Worm (Caenorhabditis elegans) whole organism, L2 larva: Measurements from ENCODE around the gene fat-2.
A peak's percentile ranks its signal among the peaks of the same experiment; 100 is the strongest.

ENCODE experiments used
- F13H6.1 ChIP-seq: sonication (generic microtip); optimal IDR thresholded peaks from 2 replicates; lab custom pipeline; 2016; ENCODE audit warnings: missing genetic modification characterization, missing compliant biosample characterization
- R02D3.7 ChIP-seq: fragments of 150-350 bp; optimal IDR thresholded peaks from 2 replicates; lab custom pipeline; 2014; ENCODE audit warnings: missing biosample characterization, missing genetic modification characterization
- Y55F3AM.14 ChIP-seq: fragments of 200-800 bp; sonication (Bioruptor generic); optimal IDR thresholded peaks from 2 replicates; lab custom pipeline; 2018; ENCODE audit warnings: mild to moderate bottlenecking, missing genetic modification characterization, missing compliant biosample characterization
- ZK546.5 ChIP-seq: sonication (generic microtip); optimal IDR thresholded peaks from 2 replicates; lab custom pipeline; 2017; ENCODE audit warnings: missing biosample characterization, missing genetic modification characterization
- alr-1 ChIP-seq: fragments of 150-350 bp; optimal IDR thresholded peaks from 2 replicates; lab custom pipeline; 2014; ENCODE audit warnings: missing biosample characterization, missing genetic modification characterization
- aly-2 ChIP-seq: fragments of 150-350 bp; optimal IDR thresholded peaks from 2 replicates; lab custom pipeline; 2014; ENCODE audit warnings: missing biosample characterization, missing genetic modification characterization
- ama-1 ChIP-seq: fragments of 150-350 bp; optimal IDR thresholded peaks from 2 replicates; lab custom pipeline; 2018; ENCODE audit warnings: inconsistent platforms
- blmp-1 ChIP-seq: sonication (generic microtip); optimal IDR thresholded peaks from 2 replicates; lab custom pipeline; 2017; ENCODE audit warnings: missing genetic modification characterization, mild to moderate bottlenecking, missing compliant biosample characterization, antibody characterized with exemption, moderate library complexity; ENCODE audit not compliant: insufficient read depth
- crh-2 ChIP-seq: sonication (generic microtip); optimal IDR thresholded peaks from 2 replicates; lab custom pipeline; 2017; ENCODE audit warnings: missing biosample characterization, missing genetic modification characterization
- dmd-4 ChIP-seq: sonication (generic microtip); optimal IDR thresholded peaks from 2 replicates; lab custom pipeline; 2017; ENCODE audit warnings: missing biosample characterization, missing genetic modification characterization
- egl-27 ChIP-seq: sonication (generic microtip); optimal IDR thresholded peaks from 3 replicates; lab custom pipeline; 2017; ENCODE audit warnings: missing biosample characterization, missing genetic modification reagents, missing genetic modification characterization
- elt-1 ChIP-seq: fragments of 150-350 bp; optimal IDR thresholded peaks from 2 replicates; lab custom pipeline; 2014; ENCODE audit warnings: missing biosample characterization, missing genetic modification characterization
- elt-3 ChIP-seq: sonication (generic microtip); optimal IDR thresholded peaks from 2 replicates; lab custom pipeline; 2017; ENCODE audit warnings: missing biosample characterization, missing genetic modification characterization
- fos-1 ChIP-seq: fragments of 150-350 bp; optimal IDR thresholded peaks from 2 replicates; lab custom pipeline; 2014; ENCODE audit warnings: missing biosample characterization, missing genetic modification characterization
- gmeb-1 ChIP-seq: fragments of 150-350 bp; optimal IDR thresholded peaks from 2 replicates; lab custom pipeline; 2014; ENCODE audit warnings: missing biosample characterization, missing genetic modification characterization
- lin-11 ChIP-seq: fragments of 150-350 bp; sonication (generic microtip); optimal IDR thresholded peaks from 2 replicates; lab custom pipeline; 2014; ENCODE audit warnings: missing biosample characterization, missing genetic modification characterization, inconsistent platforms, mixed read lengths
- lin-13 ChIP-seq: fragments of 150-350 bp; optimal IDR thresholded peaks from 2 replicates; lab custom pipeline; 2014; ENCODE audit warnings: missing biosample characterization, missing genetic modification reagents, missing genetic modification characterization
- lin-39 ChIP-seq: fragments of 150-350 bp; optimal IDR thresholded peaks from 2 replicates; lab custom pipeline; 2014; ENCODE audit warnings: missing biosample characterization, missing genetic modification reagents, missing genetic modification characterization
- lsy-2 ChIP-seq, 2 experiments: fragments of 150-350 bp in 1 of 2; sonication (generic microtip) in 1 of 2; optimal IDR thresholded peaks; 2 replicates each; lab custom pipeline; 2014 to 2017; ENCODE audit warnings: missing biosample characterization in 2 of 2, missing genetic modification characterization in 2 of 2
- mbf-1 ChIP-seq: sonication (generic microtip); optimal IDR thresholded peaks from 2 replicates; lab custom pipeline; 2017; ENCODE audit warnings: missing biosample characterization, missing genetic modification characterization
- mdl-1 ChIP-seq, 2 experiments: fragments of 150-350 bp in 1 of 2; sonication (generic microtip) in 1 of 2; optimal IDR thresholded peaks; 2 replicates each; lab custom pipeline; 2017; ENCODE audit warnings: missing biosample characterization in 2 of 2, missing genetic modification characterization in 2 of 2
- nhr-10 ChIP-seq: sonication (generic microtip); optimal IDR thresholded peaks from 2 replicates; lab custom pipeline; 2017; ENCODE audit warnings: missing biosample characterization, missing genetic modification characterization
- nhr-11 ChIP-seq: fragments of 150-350 bp; optimal IDR thresholded peaks from 2 replicates; lab custom pipeline; 2014; ENCODE audit warnings: missing biosample characterization, missing genetic modification characterization
- nhr-12 ChIP-seq: fragments of 150-350 bp; optimal IDR thresholded peaks from 2 replicates; lab custom pipeline; 2014; ENCODE audit warnings: missing biosample characterization, missing genetic modification characterization
- nhr-129 ChIP-seq: fragments of 150-350 bp; optimal IDR thresholded peaks from 2 replicates; lab custom pipeline; 2014; ENCODE audit warnings: missing biosample characterization, missing genetic modification characterization
- nhr-21 ChIP-seq: fragments of 150-350 bp; optimal IDR thresholded peaks from 2 replicates; lab custom pipeline; 2014; ENCODE audit warnings: missing biosample characterization, missing genetic modification characterization
- nhr-25 ChIP-seq: fragments of 150-350 bp; sonication (generic microtip); optimal IDR thresholded peaks from 3 replicates; lab custom pipeline; 2014; ENCODE audit warnings: missing biosample characterization, missing genetic modification characterization
- nhr-6 ChIP-seq: fragments of 150-350 bp; optimal IDR thresholded peaks from 2 replicates; lab custom pipeline; 2014; ENCODE audit warnings: missing biosample characterization, missing genetic modification characterization
- peb-1 ChIP-seq: fragments of 150-350 bp; optimal IDR thresholded peaks from 2 replicates; lab custom pipeline; 2014; ENCODE audit warnings: missing biosample characterization, missing genetic modification characterization
- sem-4 ChIP-seq: fragments of 150-350 bp; optimal IDR thresholded peaks from 2 replicates; lab custom pipeline; 2014; ENCODE audit warnings: missing biosample characterization, missing genetic modification reagents, missing genetic modification characterization
- skn-1 ChIP-seq: sonication (generic microtip); optimal IDR thresholded peaks from 2 replicates; lab custom pipeline; 2017; ENCODE audit warnings: missing biosample characterization, missing genetic modification characterization
- sma-3 ChIP-seq: sonication (generic microtip); optimal IDR thresholded peaks from 2 replicates; lab custom pipeline; 2016; ENCODE audit warnings: missing genetic modification reagents, missing genetic modification characterization, missing compliant biosample characterization
- sma-9 ChIP-seq, 2 experiments: fragments of 150-350 bp in 1 of 2; sonication (generic microtip) in 1 of 2; optimal IDR thresholded peaks; 2 replicates each; lab custom pipeline; 2014 to 2016; ENCODE audit warnings: missing genetic modification characterization in 2 of 2, mild to moderate bottlenecking in 1 of 2, missing biosample characterization in 1 of 2, missing compliant biosample characterization in 1 of 2, missing genetic modification reagents in 1 of 2, moderate library complexity in 1 of 2
- snpc-4 ChIP-seq: fragments of 150-350 bp; optimal IDR thresholded peaks from 2 replicates; lab custom pipeline; 2014; ENCODE audit warnings: missing biosample characterization, missing genetic modification characterization
- unc-39 ChIP-seq: fragments of 150-350 bp; optimal IDR thresholded peaks from 2 replicates; lab custom pipeline; 2014; ENCODE audit warnings: missing biosample characterization, missing genetic modification characterization
- unc-55 ChIP-seq: fragments of 150-350 bp; sonication (generic microtip); optimal IDR thresholded peaks from 3 replicates; lab custom pipeline; 2014; ENCODE audit warnings: missing biosample characterization, missing genetic modification reagents, missing genetic modification characterization
- unc-62 ChIP-seq: fragments of 150-350 bp; optimal IDR thresholded peaks from 2 replicates; lab custom pipeline; 2014; ENCODE audit warnings: missing biosample characterization, missing genetic modification reagents, missing genetic modification characterization
- zag-1 ChIP-seq: fragments of 150-350 bp; optimal IDR thresholded peaks from 2 replicates; lab custom pipeline; 2014; ENCODE audit warnings: missing biosample characterization, missing genetic modification characterization
- ztf-1 ChIP-seq: fragments of 200-800 bp; sonication (Bioruptor generic); conservative IDR thresholded peaks from 2 replicates; pipeline ENCODE4 v1.3.6; 2022; ENCODE audit warnings: missing genetic modification characterization, missing compliant biosample characterization
- ztf-11 ChIP-seq: sonication (generic microtip); optimal IDR thresholded peaks from 2 replicates; lab custom pipeline; 2017; ENCODE audit warnings: missing biosample characterization, missing genetic modification characterization
- ztf-4 ChIP-seq: fragments of 150-350 bp; optimal IDR thresholded peaks from 2 replicates; lab custom pipeline; 2014; ENCODE audit warnings: missing biosample characterization, missing genetic modification characterization

fat-2 gene

DNA sequence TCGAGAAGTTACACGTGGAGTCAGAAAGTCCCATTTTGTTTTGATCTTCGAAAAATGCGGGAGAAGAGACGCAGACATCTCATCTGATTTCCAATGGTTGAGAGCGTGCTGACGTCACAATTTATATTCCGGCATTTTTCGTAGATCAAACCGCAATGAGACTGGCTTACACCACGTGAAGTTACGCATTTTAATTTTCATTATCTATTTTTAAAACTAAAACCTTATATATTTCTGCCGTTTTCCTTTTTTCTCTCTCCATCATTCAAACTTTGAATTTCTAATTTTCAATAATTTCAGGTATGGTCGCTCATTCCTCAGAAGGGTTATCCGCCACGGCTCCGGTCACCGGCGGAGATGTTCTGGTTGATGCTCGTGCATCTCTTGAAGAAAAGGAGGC lies 8.3 kb upstream of the fat-2 start, which contains the start of gene fat-1:
Gene fat-1, plus strand, starts transcription at position 301 of the 400 bp plus-strand sequence.
- TF ChIP-seq fos-1 (tag; lab: Kevin White, UChicago) (no peak), nhr-129 (no peak), mbf-1 (no peak), ztf-1 (GFP tag; lab: Robert Waterston, UW) (no peak), crh-2 (tag; lab: Kevin White, UChicago) (no peak), mdl-1 (tag; optimal IDR thresholded peaks at IDR 0.05; lab: Kevin White, UChicago) (no peak), F13H6.1 (no peak), snpc-4 (tag; lab: Kevin White, UChicago) (no peak), R02D3.7 (tag; lab: Kevin White, UChicago) (no peak), unc-39 (tag; lab: Kevin White, UChicago) (no peak), sem-4 (tag; lab: Kevin White, UChicago) (no peak), Y55F3AM.14 (GFP tag; lab: Kevin White, UChicago) (no peak), sma-3 (GFP tag; lab: Kevin White, UChicago) (no peak)

ce11 chrIV:13318773-13319172 lies 4.9 kb upstream of the fat-2 start:
- peak; percentile 6 for TF ChIP-seq blmp-1 (tag; lab: Kevin White, UChicago)
- peak; percentile 67 for TF ChIP-seq skn-1 (tag; lab: Kevin White, UChicago)
- TF ChIP-seq alr-1, result no peak
- TF ChIP-seq lin-13 (GFP tag; lab: Kevin White, UChicago), result peak; percentile 60
- peak in 1 of 2 experiments; percentile 43 for TF ChIP-seq lsy-2 (tag; optimal IDR thresholded peaks at IDR 0.05; lab: Kevin White, UChicago)
- peak; percentile 51 for TF ChIP-seq gmeb-1
- TF ChIP-seq nhr-6 (tag; lab: Kevin White, UChicago), result peak; percentile 42
- TF ChIP-seq fos-1 (tag; lab: Kevin White, UChicago), result peak; percentile 86
- TF ChIP-seq snpc-4 (tag; lab: Kevin White, UChicago), result no peak
- peak; percentile 61 for TF ChIP-seq sma-3 (GFP tag; lab: Kevin White, UChicago)
- TF ChIP-seq sma-9 (GFP tag; optimal IDR thresholded peaks at IDR 0.05; lab: Kevin White, UChicago), result peak; percentile 81
- TF ChIP-seq sma-9 (tag; optimal IDR thresholded peaks at IDR 0.05; lab: Kevin White, UChicago), result no peak
- TF ChIP-seq Y55F3AM.14 (GFP tag; lab: Kevin White, UChicago), result peak; percentile 8
- TF ChIP-seq ama-1 (lab: Kevin White, UChicago), result peak; percentile 18
- TF ChIP-seq elt-1, result no peak
- TF ChIP-seq crh-2 (tag; lab: Kevin White, UChicago), result peak; percentile 92
- peak; percentile 40 for TF ChIP-seq nhr-25 (tag; lab: Kevin White, UChicago)
- no peak for TF ChIP-seq ztf-4
- no peak for TF ChIP-seq elt-3 (tag; lab: Kevin White, UChicago)
- TF ChIP-seq egl-27, result peak; percentile 22
- peak; percentile 59 for TF ChIP-seq nhr-129
- peak; percentile 88 for TF ChIP-seq nhr-21 (tag; lab: Kevin White, UChicago)

- no peak for TF ChIP-seq unc-55 (GFP tag; lab: Kevin White, UChicago)
- no peak for TF ChIP-seq gmeb-1
- TF ChIP-seq snpc-4 (tag; lab: Kevin White, UChicago), result no peak
- no peak for TF ChIP-seq zag-1 (tag; lab: Kevin White, UChicago)
- TF ChIP-seq, all 48 proteins: peak for 0
These were observed 3.6 kb upstream of the fat-2 start for ce11 chrIV:13319886-13320650.

ce11 chrIV:13322429-13322828 lies 1.2 kb upstream of the fat-2 start:
- peak; percentile 93 for TF ChIP-seq sma-3 (GFP tag; lab: Kevin White, UChicago)
- TF ChIP-seq dmd-4 (tag; lab: Kevin White, UChicago), result no peak
- peak; percentile 36 for TF ChIP-seq blmp-1 (tag; lab: Kevin White, UChicago)
- TF ChIP-seq nhr-10 (tag; lab: Kevin White, UChicago), result no peak
- TF ChIP-seq gmeb-1, result peak; percentile 73
- TF ChIP-seq mdl-1 (tag; optimal IDR thresholded peaks at IDR 0.05; lab: Kevin White, UChicago), result peak in 1 of 2 experiments; percentile 64
- TF ChIP-seq snpc-4 (tag; lab: Kevin White, UChicago), result no peak
- peak; percentile 69 for TF ChIP-seq nhr-6 (tag; lab: Kevin White, UChicago)
- TF ChIP-seq lin-11 (tag; lab: Kevin White, UChicago), result no peak
- peak; percentile 88 for TF ChIP-seq nhr-21 (tag; lab: Kevin White, UChicago)
- TF ChIP-seq nhr-12 (tag; lab: Kevin White, UChicago), result no peak
- TF ChIP-seq sem-4 (tag; lab: Kevin White, UChicago), result peak; percentile 45
- peak; percentile 90 for TF ChIP-seq fos-1 (tag; lab: Kevin White, UChicago)
- TF ChIP-seq crh-2 (tag; lab: Kevin White, UChicago), result peak; percentile 98
- TF ChIP-seq sma-9 (GFP tag; optimal IDR thresholded peaks at IDR 0.05; lab: Kevin White, UChicago), result peak; percentile 92
- TF ChIP-seq sma-9 (tag; optimal IDR thresholded peaks at IDR 0.05; lab: Kevin White, UChicago), result no peak
- no peak for TF ChIP-seq ama-1 (lab: Kevin White, UChicago)
- peak; percentile 85 for TF ChIP-seq egl-27
- TF ChIP-seq ztf-4, result peak; percentile 48
- TF ChIP-seq peb-1, result no peak
- TF ChIP-seq elt-3 (tag; lab: Kevin White, UChicago), result no peak
- no peak for TF ChIP-seq ztf-1 (GFP tag; lab: Robert Waterston, UW)
- no peak for TF ChIP-seq lin-39 (tag; lab: Kevin White, UChicago)
- TF ChIP-seq nhr-11 (tag; lab: Kevin White, UChicago), result no peak
- TF ChIP-seq ztf-11 (tag; lab: Kevin White, UChicago), result no peak
- no peak for TF ChIP-seq R02D3.7 (tag; lab: Kevin White, UChicago)
- TF ChIP-seq zag-1 (tag; lab: Kevin White, UChicago), result no peak
- TF ChIP-seq unc-55 (GFP tag; lab: Kevin White, UChicago), result no peak
- no peak for TF ChIP-seq mbf-1
- TF ChIP-seq ZK546.5 (tag; lab: Kevin White, UChicago), result no peak
- no peak for TF ChIP-seq skn-1 (tag; lab: Kevin White, UChicago)
- TF ChIP-seq unc-62, result peak; percentile 29
- TF ChIP-seq nhr-129, result peak; percentile 97
- no peak for TF ChIP-seq aly-2 (tag; lab: Kevin White, UChicago)
